Worm (Caenorhabditis elegans): ENCODE data around the gene lbp-2.

Gene lbp-2

DNA sequence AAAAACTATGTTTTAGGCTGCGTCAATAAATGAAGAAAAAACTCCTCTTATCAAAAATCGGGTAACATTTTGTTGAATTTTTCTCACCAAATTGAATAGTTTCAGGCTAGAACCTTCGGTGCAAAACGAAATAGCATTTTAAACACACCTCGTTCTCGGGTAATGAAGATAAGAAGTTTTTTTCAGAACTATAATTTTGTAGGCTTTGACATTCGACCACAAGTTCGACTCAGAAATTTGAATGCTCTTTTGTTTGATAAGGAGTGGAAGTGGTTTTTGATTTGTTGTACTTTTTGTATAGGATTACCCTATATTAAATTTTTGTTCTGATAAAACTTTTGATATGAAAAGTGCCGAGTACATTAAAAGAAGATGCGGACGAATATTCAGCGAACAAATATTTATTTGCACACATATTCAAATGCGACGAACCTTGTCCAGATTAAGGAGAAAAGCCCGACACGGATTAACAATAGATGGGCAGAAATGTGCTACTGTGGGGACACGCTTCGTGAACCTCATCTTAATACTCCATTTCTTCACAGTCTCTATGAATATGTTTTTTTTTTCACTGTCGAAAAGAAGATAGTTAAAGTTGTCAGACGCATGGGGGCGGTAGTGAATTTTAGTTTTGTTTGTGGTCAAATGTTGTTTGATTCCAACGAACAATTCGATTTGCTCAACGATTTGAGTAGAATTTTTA, 46.3 kb downstream of the lbp-2 start:
- no peak for TF ChIP-seq nfya-1 (tag; optimal IDR thresholded peaks at IDR 0.05; ENCODE audit: insufficient read depth)
- TF ChIP-seq elt-2 (tag; optimal IDR thresholded peaks at IDR 0.05), result peak; percentile 90
- no peak for TF ChIP-seq nhr-25 (tag; optimal IDR thresholded peaks at IDR 0.05)
- TF ChIP-seq pqm-1 (tag; optimal IDR thresholded peaks at IDR 0.05), result peak; percentile 93
- TF ChIP-seq pha-4 (tag; optimal IDR thresholded peaks at IDR 0.05), result peak; percentile 45
- TF ChIP-seq nhr-76 (tag; optimal IDR thresholded peaks at IDR 0.05), result peak; percentile 28

ce11 chrX:3310702-3311101, 50.3 kb downstream of the lbp-2 start:
- TF ChIP-seq ama-1 (optimal IDR thresholded peaks at IDR 0.05), result no peak
- TF ChIP-seq nhr-67 (tag; optimal IDR thresholded peaks at IDR 0.05), result no peak
- no peak for TF ChIP-seq egl-27 (tag; optimal IDR thresholded peaks at IDR 0.05)
- no peak for TF ChIP-seq ztf-4 (tag; optimal IDR thresholded peaks at IDR 0.05)
- TF ChIP-seq ztf-11 (tag; optimal IDR thresholded peaks at IDR 0.05), result no peak
- no peak for TF ChIP-seq nhr-76 (tag; optimal IDR thresholded peaks at IDR 0.05)
